Fruit fly (Drosophila melanogaster): ENCODE results near the gene CG9547.
A peak's percentile ranks its signal among the peaks of the same experiment; 100 is the strongest.

The CG9547 gene

dm6 chr2L:6481310-6481738, 13.0 kb downstream of the CG9547 start (continued):
- TF ChIP-seq bbx (GFP tag; IDR thresholded peaks at IDR 0.05; ENCODE audit: partially characterized antibody), result peak; percentile 53; the same call in 1 of the 2 replicates
- peak; percentile 75 for TF ChIP-seq oc (tag; optimal IDR thresholded peaks at IDR 0.05)
- TF ChIP-seq scrt (GFP tag; optimal IDR thresholded peaks at IDR 0.05), result peak; percentile 15
- TF ChIP-seq rib (GFP tag; IDR thresholded peaks at IDR 0.05), result peak; percentile 50; the same call in 1 of the 2 replicates
- peak; percentile 71 for TF ChIP-seq CG9437 (GFP tag; optimal IDR thresholded peaks at IDR 0.05)
- TF ChIP-seq p53 (GFP tag; optimal IDR thresholded peaks at IDR 0.05), result peak; percentile 59
- TF ChIP-seq CG2116 (GFP tag; optimal IDR thresholded peaks at IDR 0.05), result peak; percentile 69
- peak; percentile 53; the same call in 1 of the 2 replicates for TF ChIP-seq Atf6 (GFP tag; IDR thresholded peaks at IDR 0.05)
- peak; percentile 26 for TF ChIP-seq zen (tag; optimal IDR thresholded peaks at IDR 0.05)
- peak; percentile 16 for TF ChIP-seq CG2120 (GFP tag; optimal IDR thresholded peaks at IDR 0.05)
- peak; percentile 36 for TF ChIP-seq CG9932 (GFP tag; IDR thresholded peaks at IDR 0.05)
- TF ChIP-seq pzg (GFP tag; optimal IDR thresholded peaks at IDR 0.05), result peak; percentile 65
- TF ChIP-seq CG14710 (tag; optimal IDR thresholded peaks at IDR 0.05), result peak; percentile 3
- no peak for TF ChIP-seq pum (GFP tag; optimal IDR thresholded peaks at IDR 0.05)
- TF ChIP-seq CG12659 (GFP tag; optimal IDR thresholded peaks at IDR 0.05), result peak; percentile 17
- 0 out of 2 replicates have a peak, but pooled peaks have one; percentile 7 for TF ChIP-seq HLH3B (GFP tag; IDR thresholded peaks at IDR 0.05)
- TF ChIP-seq CG10274 (GFP tag; optimal IDR thresholded peaks at IDR 0.05), result no peak
- peak; percentile 69 for TF ChIP-seq YL-1 (GFP tag; optimal IDR thresholded peaks at IDR 0.05)
- TF ChIP-seq CG1832 (GFP tag; optimal IDR thresholded peaks at IDR 0.05), result no peak
- peak; percentile 83 for TF ChIP-seq kni (GFP tag; optimal IDR thresholded peaks at IDR 0.05)
- no peak for TF ChIP-seq chn (GFP tag; optimal IDR thresholded peaks at IDR 0.05)
- peak; percentile 34; the same call in 1 of the 2 replicates for TF ChIP-seq Drgx (GFP tag; IDR thresholded peaks at IDR 0.05)
- no peak for TF ChIP-seq nerfin-1 (tag; optimal IDR thresholded peaks at IDR 0.05)
- TF ChIP-seq Nf-YC (tag; optimal IDR thresholded peaks at IDR 0.05), result peak; percentile 52
- TF ChIP-seq chif (GFP tag; optimal IDR thresholded peaks at IDR 0.05), result no peak
- TF ChIP-seq Fer3 (tag; optimal IDR thresholded peaks at IDR 0.05), result no peak
- peak; percentile 40 for TF ChIP-seq Fer1 (GFP tag; optimal IDR thresholded peaks at IDR 0.05)
- peak; percentile 75 for TF ChIP-seq CG32772 (GFP tag; IDR thresholded peaks at IDR 0.05)
- peak; percentile 97 for TF ChIP-seq cg (GFP tag; optimal IDR thresholded peaks at IDR 0.05)
- peak; percentile 46 for TF ChIP-seq fd64A (GFP tag; optimal IDR thresholded peaks at IDR 0.05)
- TF ChIP-seq CG2199 (GFP tag; IDR thresholded peaks at IDR 0.05), result 0 out of 3 replicates have a peak, but pooled peaks have one; percentile 30
- peak; percentile 3 for TF ChIP-seq Ets97D (GFP tag; optimal IDR thresholded peaks at IDR 0.05)
- TF ChIP-seq CG8290 (GFP tag; optimal IDR thresholded peaks at IDR 0.05), result no peak
- peak in 1 of 2 experiments; percentile 30 for TF ChIP-seq CG8290 (tag; optimal IDR thresholded peaks at IDR 0.05)
- peak; percentile 47 for TF ChIP-seq gsb-n (tag; optimal IDR thresholded peaks at IDR 0.05)
- TF ChIP-seq H2.0 (GFP tag; IDR thresholded peaks at IDR 0.05), result 0 out of 2 replicates have a peak, but pooled peaks have one; percentile 25
- TF ChIP-seq Xrp1 (GFP tag; IDR thresholded peaks at IDR 0.05), result 0 out of 2 replicates have a peak, but pooled peaks have one; percentile 15
- TF ChIP-seq CG6791 (GFP tag; IDR thresholded peaks at IDR 0.05; ENCODE audit: partially characterized antibody), result peak; percentile 50; the same call in 2 of the 3 replicates
- TF ChIP-seq CG7987 (GFP tag; optimal IDR thresholded peaks at IDR 0.05), result peak; percentile 4
- TF ChIP-seq CG12155 (GFP tag; optimal IDR thresholded peaks at IDR 0.05), result peak; percentile 88
- TF ChIP-seq D (optimal IDR thresholded peaks at IDR 0.05), result peak; percentile 26
- TF ChIP-seq D (GFP tag; optimal IDR thresholded peaks at IDR 0.05), result no peak
- TF ChIP-seq CG6254 (GFP tag; optimal IDR thresholded peaks at IDR 0.05), result peak; percentile 10
- peak; percentile 84 for TF ChIP-seq CG13624 (GFP tag; optimal IDR thresholded peaks at IDR 0.05)
- peak; percentile 23 for TF ChIP-seq nom (GFP tag; optimal IDR thresholded peaks at IDR 0.05)
- TF ChIP-seq row (GFP tag; IDR thresholded peaks at IDR 0.05), result peak; percentile 22; the same call in 1 of the 3 replicates
- peak; percentile 38; the same call in 1 of the 2 replicates for TF ChIP-seq Dref (GFP tag; IDR thresholded peaks at IDR 0.05)
- no peak for TF ChIP-seq Ssrp (tag; optimal IDR thresholded peaks at IDR 0.05)
- TF ChIP-seq hbn (GFP tag; IDR thresholded peaks at IDR 0.05; ENCODE audit: partially characterized antibody), result peak; percentile 35
- TF ChIP-seq CG6175 (GFP tag; IDR thresholded peaks at IDR 0.05), result 0 out of 3 replicates have a peak, but pooled peaks have one; percentile 33

Measured in whole organism, embryonic.